Fruit fly (Drosophila melanogaster) whole organism, adult: Measurements from ENCODE around the gene lbl.

Source experiments
- CG14711 ChIP-seq: fragments of 200-800 bp; sonication (Bioruptor generic); optimal IDR thresholded peaks from 2 replicates; lab custom pipeline; 2018; ENCODE audit warnings: missing biosample characterization, mild to moderate bottlenecking, missing genetic modification characterization, moderate library complexity
- CG7045 ChIP-seq: fragments of 200-800 bp; sonication (Bioruptor generic); optimal IDR thresholded peaks from 2 replicates; lab custom pipeline; 2017; ENCODE audit warnings: missing biosample characterization, mild to moderate bottlenecking, missing genetic modification characterization
- CG7101 ChIP-seq: fragments of 200-800 bp; sonication (Bioruptor generic); optimal IDR thresholded peaks from 2 replicates; lab custom pipeline; 2018; ENCODE audit warnings: missing biosample characterization, mild to moderate bottlenecking, missing genetic modification characterization, moderate library complexity
- Mnt ChIP-seq: fragments of 200-800 bp; sonication (Bioruptor generic); optimal IDR thresholded peaks from 2 replicates; lab custom pipeline; 2016; ENCODE audit warnings: missing biosample characterization, mild to moderate bottlenecking, missing genetic modification characterization
- bab1 ChIP-seq: fragments of 200-800 bp; sonication (Bioruptor generic); optimal IDR thresholded peaks from 3 replicates; lab custom pipeline; 2019; ENCODE audit warnings: missing biosample characterization, mild to moderate bottlenecking, missing genetic modification characterization, moderate library complexity
- cic ChIP-seq: fragments of 200-800 bp; sonication (Bioruptor generic); optimal IDR thresholded peaks from 2 replicates; lab custom pipeline; 2017; ENCODE audit warnings: missing biosample characterization, mild to moderate bottlenecking, missing genetic modification characterization, moderate library complexity
- ovo ChIP-seq: fragments of 200-800 bp; sonication (Bioruptor generic); optimal IDR thresholded peaks from 2 replicates; lab custom pipeline; 2016; ENCODE audit warnings: missing biosample characterization, missing genetic modification characterization

DNA sequence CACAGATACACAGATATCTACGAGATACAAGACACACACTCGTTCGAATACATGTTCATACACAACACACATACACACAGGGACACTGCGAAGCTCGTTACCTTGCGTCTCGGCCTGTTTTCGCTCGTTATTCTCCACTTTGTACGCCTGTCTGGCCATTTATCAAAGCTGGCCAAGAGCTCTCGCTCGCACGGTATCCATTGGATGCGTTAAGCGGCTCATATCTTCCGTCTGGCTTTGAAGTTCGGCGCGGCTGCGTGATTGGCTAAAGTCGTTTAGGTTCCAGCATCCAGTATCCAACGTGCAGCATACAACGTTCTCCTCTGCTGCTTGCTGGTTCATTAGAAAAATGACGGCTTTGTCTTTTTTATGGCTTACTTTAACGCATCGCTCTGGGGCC, 22.8 kb upstream of the lbl start:
- TF ChIP-seq bab1 (GFP tag; lab: Kevin White, UChicago) (no peak), CG7101 (tag; lab: Kevin White, UChicago) (no peak), ovo (no peak), CG7045 (no peak), Mnt (no peak), CG14711 (tag; lab: Kevin White, UChicago) (no peak), cic (GFP tag; lab: Kevin White, UChicago) (no peak)
